Fruit fly (Drosophila melanogaster) whole organism, prepupa: ENCODE data around the gene CG14721.
A peak's percentile ranks its signal among the peaks of the same experiment; 100 is the strongest.

ENCODE experiments used
- CG10669 ChIP-seq: fragments of 200-800 bp; sonication (Bioruptor generic); optimal IDR thresholded peaks from 3 replicates; lab custom pipeline; 2018; ENCODE audit warnings: missing biosample characterization, mild to moderate bottlenecking, missing genetic modification characterization, moderate library complexity
- CG31627 ChIP-seq: fragments of 200-800 bp; sonication (Bioruptor generic); optimal IDR thresholded peaks from 3 replicates; lab custom pipeline; 2016; ENCODE audit warnings: missing biosample characterization, missing genetic modification characterization
- CG34406 ChIP-seq: fragments of 200-800 bp; sonication (Bioruptor generic); optimal IDR thresholded peaks from 3 replicates; lab custom pipeline; 2016; ENCODE audit warnings: missing biosample characterization, missing genetic modification characterization
- CG4318 ChIP-seq: fragments of 200-800 bp; sonication (Bioruptor generic); optimal IDR thresholded peaks from 3 replicates; lab custom pipeline; 2017; ENCODE audit warnings: missing biosample characterization, mild to moderate bottlenecking, missing genetic modification characterization
- CG9139 ChIP-seq: fragments of 200-800 bp; sonication (Bioruptor generic); optimal IDR thresholded peaks from 3 replicates; lab custom pipeline; 2017; ENCODE audit warnings: missing biosample characterization, mild to moderate bottlenecking, missing genetic modification characterization
- Eip78C ChIP-seq: fragments of 200-800 bp; sonication (Bioruptor generic); peaks from one replicate; lab custom pipeline; 2016; ENCODE audit warnings: missing biosample characterization, missing genetic modification characterization
- Eip93F ChIP-seq: fragments of 200-800 bp; sonication (Bioruptor generic); optimal IDR thresholded peaks from 2 replicates; lab custom pipeline; 2016; ENCODE audit warnings: missing biosample characterization, mild to moderate bottlenecking, missing genetic modification characterization
- Hr4 ChIP-seq: fragments of 200-800 bp; sonication (Bioruptor generic); optimal IDR thresholded peaks from 3 replicates; lab custom pipeline; 2016; ENCODE audit warnings: missing biosample characterization, missing genetic modification characterization
- OdsH ChIP-seq: fragments of 200-800 bp; sonication (Bioruptor generic); optimal IDR thresholded peaks from 3 replicates; lab custom pipeline; 2016; ENCODE audit warnings: missing biosample characterization, missing genetic modification characterization
- Smox ChIP-seq: fragments of 200-800 bp; sonication (Bioruptor generic); optimal IDR thresholded peaks from 3 replicates; lab custom pipeline; 2016; ENCODE audit warnings: missing biosample characterization, missing genetic modification characterization
- achi ChIP-seq: fragments of 200-800 bp; sonication (Bioruptor generic); optimal IDR thresholded peaks from 3 replicates; lab custom pipeline; 2016; ENCODE audit warnings: missing biosample characterization, missing genetic modification characterization
- fd59A ChIP-seq: fragments of 200-800 bp; sonication (Bioruptor generic); optimal IDR thresholded peaks from 2 replicates; lab custom pipeline; 2017; ENCODE audit warnings: missing biosample characterization, mild to moderate bottlenecking, missing genetic modification characterization, missing genetic modification reagents
- fkh ChIP-seq: fragments of 200-800 bp; sonication (Bioruptor generic); optimal IDR thresholded peaks from 3 replicates; lab custom pipeline; 2017; ENCODE audit warnings: missing biosample characterization, mild to moderate bottlenecking, missing genetic modification characterization, moderate library complexity
- salr ChIP-seq, 2 experiments: fragments of 200-800 bp; sonication (Bioruptor generic); optimal IDR thresholded peaks; 3 replicates each; lab custom pipeline; 2016 to 2018; ENCODE audit warnings: missing biosample characterization in 2 of 2, missing genetic modification characterization in 2 of 2, mild to moderate bottlenecking in 1 of 2

DNA sequence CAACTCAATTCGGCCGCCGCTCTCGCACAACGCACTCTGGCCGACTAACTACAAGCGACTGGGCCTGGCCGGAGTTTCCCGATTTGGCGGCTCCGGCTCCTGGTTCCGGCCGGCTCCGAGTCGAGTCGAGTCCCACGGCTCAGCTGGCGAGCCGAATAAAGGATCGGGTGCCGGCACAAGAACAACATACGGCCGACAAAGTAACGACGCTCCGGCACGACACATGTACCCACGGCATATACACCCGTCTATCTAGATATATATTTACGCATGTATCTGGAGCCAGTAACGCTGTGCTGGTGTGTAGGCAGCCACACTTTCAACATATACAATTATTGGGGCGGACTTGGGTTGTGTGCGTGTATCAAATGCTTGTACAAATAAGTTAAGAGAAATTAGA, 36.2 kb downstream of the CG14721 start:
- TF ChIP-seq Eip93F (GFP tag; lab: Kevin White, UChicago) (no peak), CG4318 (GFP tag; lab: Kevin White, UChicago) (no peak), achi (no peak), CG10669 (GFP tag; lab: Kevin White, UChicago) (no peak), OdsH (GFP tag; lab: Kevin White, UChicago) (no peak), Hr4 (no peak), Eip78C (GFP tag; lab: Kevin White, UChicago) (peak; percentile 31), CG34406 (GFP tag; lab: Kevin White, UChicago) (no peak), salr (GFP tag; optimal IDR thresholded peaks at IDR 0.05; lab: Kevin White, UChicago) (no peak), CG31627 (GFP tag; lab: Kevin White, UChicago) (no peak), fd59A (GFP tag; lab: Kevin White, UChicago) (no peak), Smox (GFP tag; lab: Kevin White, UChicago) (no peak), CG9139 (GFP tag; lab: Kevin White, UChicago) (no peak), fkh (GFP tag; lab: Kevin White, UChicago) (no peak)
